Fruit fly (Drosophila melanogaster) whole organism, wandering third instar larva: ENCODE results near the gene CG14839.

Experiments
- Abd-B ChIP-seq: fragments of >200 bp; optimal IDR thresholded peaks from 2 replicates; lab custom pipeline; 2017; ENCODE audit warnings: missing biosample characterization, missing genetic modification characterization
- CG32264 ChIP-seq: fragments of 200-800 bp; sonication (Bioruptor generic); optimal IDR thresholded peaks from 2 replicates; lab custom pipeline; 2016; ENCODE audit warnings: missing biosample characterization, missing genetic modification characterization
- CG9705 ChIP-seq: fragments of 200-800 bp; sonication (Bioruptor generic); optimal IDR thresholded peaks from 2 replicates; lab custom pipeline; 2018; ENCODE audit warnings: missing biosample characterization, mild to moderate bottlenecking, missing genetic modification characterization
- CrebA ChIP-seq: fragments of 200-800 bp; sonication (Bioruptor generic); optimal IDR thresholded peaks from 2 replicates; lab custom pipeline; 2016; ENCODE audit warnings: missing biosample characterization, mild to moderate bottlenecking, missing genetic modification characterization, borderline replicate concordance
- Dif ChIP-seq: fragments of 200-275, 200-300 bp; sonication (Bioruptor generic); optimal IDR thresholded peaks from 2 replicates; lab custom pipeline; 2018; ENCODE audit warnings: missing biosample characterization, missing genetic modification characterization; ENCODE audit not compliant: partially characterized antibody
- HLH106 ChIP-seq: fragments of 200-800 bp; optimal IDR thresholded peaks from 3 replicates; lab custom pipeline; 2019; ENCODE audit warnings: missing biosample characterization, mild to moderate bottlenecking, missing genetic modification characterization, moderate library complexity
- Hnf4 ChIP-seq: fragments of 200-800 bp; sonication (Bioruptor generic); optimal IDR thresholded peaks from 2 replicates; lab custom pipeline; 2016; ENCODE audit warnings: missing biosample characterization, mild to moderate bottlenecking, missing genetic modification characterization
- Hr78 ChIP-seq: fragments of >200 bp; optimal IDR thresholded peaks from 2 replicates; lab custom pipeline; 2017; ENCODE audit warnings: missing biosample characterization, missing genetic modification characterization
- Hr83 ChIP-seq: fragments of 200-300 bp; sonication (Bioruptor generic); optimal IDR thresholded peaks from 2 replicates; lab custom pipeline; 2016; ENCODE audit warnings: missing biosample characterization, mild to moderate bottlenecking, missing genetic modification characterization, moderate library complexity; ENCODE audit not compliant: poor library complexity, severe bottlenecking
- Jra ChIP-seq: sonication (Bioruptor generic); optimal IDR thresholded peaks from 2 replicates; lab custom pipeline; 2016; ENCODE audit warnings: missing biosample characterization, missing genetic modification characterization
- Mio ChIP-seq: sonication (Bioruptor generic); optimal IDR thresholded peaks from 2 replicates; lab custom pipeline; 2016; ENCODE audit warnings: missing biosample characterization, missing genetic modification characterization
- Myc ChIP-seq: fragments of >200 bp; optimal IDR thresholded peaks from 2 replicates; lab custom pipeline; 2017
- N ChIP-seq: fragments of >200 bp; optimal IDR thresholded peaks from 2 replicates; lab custom pipeline; 2018; ENCODE audit warnings: missing biosample characterization, missing external identifiers, missing genetic modification characterization
- OdsH ChIP-seq: fragments of 200-800 bp; sonication (Bioruptor generic); optimal IDR thresholded peaks from 2 replicates; lab custom pipeline; 2016; ENCODE audit warnings: missing biosample characterization, mild to moderate bottlenecking, missing genetic modification characterization
- Rel ChIP-seq, 2 experiments: fragments of 200-800 bp; sonication (Bioruptor generic) in 1 of 2; optimal IDR thresholded peaks; 2 replicates in 1 of 2; 3 replicates in 1 of 2; lab custom pipeline; 2016 to 2019; ENCODE audit warnings: mild to moderate bottlenecking in 2 of 2, missing biosample characterization in 2 of 2, missing genetic modification characterization in 2 of 2, moderate library complexity in 1 of 2
- Sp1 ChIP-seq: fragments of 200-800 bp; sonication (Bioruptor generic); optimal IDR thresholded peaks from 3 replicates; lab custom pipeline; 2019; ENCODE audit warnings: missing biosample characterization, mild to moderate bottlenecking, missing genetic modification characterization, moderate library complexity
- Vsx2 ChIP-seq: fragments of 200-300, 225-300 bp; sonication (Bioruptor generic); optimal IDR thresholded peaks from 2 replicates; lab custom pipeline; 2018; ENCODE audit warnings: missing biosample characterization, missing genetic modification characterization; ENCODE audit not compliant: partially characterized antibody
- br ChIP-seq: fragments of 200-800 bp; sonication (Bioruptor generic); optimal IDR thresholded peaks from 2 replicates; lab custom pipeline; 2016; ENCODE audit warnings: missing biosample characterization, missing genetic modification characterization
- brk ChIP-seq: fragments of 200-800 bp; sonication (Bioruptor generic); optimal IDR thresholded peaks from 2 replicates; lab custom pipeline; 2016; ENCODE audit warnings: missing biosample characterization, mild to moderate bottlenecking, missing genetic modification characterization
- dl ChIP-seq, 2 experiments: fragments of 175-275, 200-275 bp in 1 of 2; fragments of 200-275 bp in 1 of 2; sonication (Bioruptor generic); optimal IDR thresholded peaks; lab custom pipeline; 2018; ENCODE audit warnings: mild to moderate bottlenecking in 2 of 2, missing biosample characterization in 2 of 2, missing genetic modification characterization in 2 of 2, moderate library complexity in 2 of 2; ENCODE audit not compliant: partially characterized antibody in 2 of 2, insufficient read depth in 1 of 2
- dmrt93B ChIP-seq: fragments of 200-800 bp; sonication (Bioruptor generic); optimal IDR thresholded peaks from 2 replicates; lab custom pipeline; 2018; ENCODE audit warnings: missing biosample characterization, mild to moderate bottlenecking, missing genetic modification characterization
- ey ChIP-seq: fragments of 200-800 bp; sonication (Bioruptor generic); optimal IDR thresholded peaks from 2 replicates; lab custom pipeline; 2016; ENCODE audit warnings: missing biosample characterization, missing genetic modification characterization
- foxo ChIP-seq, 2 experiments: fragments of 200-800 bp; sonication (Bioruptor generic); optimal IDR thresholded peaks; 2 replicates in 1 of 2; 3 replicates in 1 of 2; lab custom pipeline; 2016 to 2017; ENCODE audit warnings: missing biosample characterization in 2 of 2, missing genetic modification characterization in 2 of 2
- fru ChIP-seq: fragments of 200-800 bp; sonication (Bioruptor generic); optimal IDR thresholded peaks from 3 replicates; lab custom pipeline; 2016; ENCODE audit warnings: missing biosample characterization, mild to moderate bottlenecking, missing genetic modification characterization
- h ChIP-seq: fragments of 200-800 bp; sonication (Bioruptor generic); optimal IDR thresholded peaks from 3 replicates; lab custom pipeline; 2016; ENCODE audit warnings: missing biosample characterization, mild to moderate bottlenecking, missing genetic modification characterization
- jim ChIP-seq: fragments of 175-275, 200-325 bp; sonication (Bioruptor generic); optimal IDR thresholded peaks from 2 replicates; lab custom pipeline; 2016; ENCODE audit warnings: missing biosample characterization, mild to moderate bottlenecking, missing genetic modification characterization
- pan ChIP-seq: fragments of >200 bp; optimal IDR thresholded peaks from 2 replicates; lab custom pipeline; 2017
- psq ChIP-seq: fragments of 200-800 bp; sonication (Bioruptor generic); optimal IDR thresholded peaks from 3 replicates; lab custom pipeline; 2017; ENCODE audit warnings: missing biosample characterization, mild to moderate bottlenecking, missing genetic modification characterization, moderate library complexity
- rgr ChIP-seq: fragments of 200-800 bp; sonication (Bioruptor generic); optimal IDR thresholded peaks from 3 replicates; lab custom pipeline; 2016; ENCODE audit warnings: missing biosample characterization, mild to moderate bottlenecking, missing genetic modification characterization
- sage ChIP-seq: fragments of 200-800 bp; sonication (Bioruptor generic); optimal IDR thresholded peaks from 2 replicates; lab custom pipeline; 2016; ENCODE audit warnings: missing biosample characterization, mild to moderate bottlenecking, missing genetic modification characterization
- sv ChIP-seq: fragments of 200-800 bp; sonication (Bioruptor generic); optimal IDR thresholded peaks from 3 replicates; lab custom pipeline; 2016; ENCODE audit warnings: missing biosample characterization, missing genetic modification characterization
- tai ChIP-seq: sonication (Bioruptor generic); optimal IDR thresholded peaks from 2 replicates; lab custom pipeline; 2016; ENCODE audit warnings: missing biosample characterization, missing genetic modification characterization
- usp ChIP-seq: fragments of >200 bp; optimal IDR thresholded peaks from 2 replicates; lab custom pipeline; 2017; ENCODE audit warnings: missing biosample characterization, missing genetic modification characterization
- woc ChIP-seq: sonication (Bioruptor generic); optimal IDR thresholded peaks from 2 replicates; lab custom pipeline; 2016; ENCODE audit warnings: missing biosample characterization, mild to moderate bottlenecking, missing genetic modification characterization

Gene CG14839

DNA sequence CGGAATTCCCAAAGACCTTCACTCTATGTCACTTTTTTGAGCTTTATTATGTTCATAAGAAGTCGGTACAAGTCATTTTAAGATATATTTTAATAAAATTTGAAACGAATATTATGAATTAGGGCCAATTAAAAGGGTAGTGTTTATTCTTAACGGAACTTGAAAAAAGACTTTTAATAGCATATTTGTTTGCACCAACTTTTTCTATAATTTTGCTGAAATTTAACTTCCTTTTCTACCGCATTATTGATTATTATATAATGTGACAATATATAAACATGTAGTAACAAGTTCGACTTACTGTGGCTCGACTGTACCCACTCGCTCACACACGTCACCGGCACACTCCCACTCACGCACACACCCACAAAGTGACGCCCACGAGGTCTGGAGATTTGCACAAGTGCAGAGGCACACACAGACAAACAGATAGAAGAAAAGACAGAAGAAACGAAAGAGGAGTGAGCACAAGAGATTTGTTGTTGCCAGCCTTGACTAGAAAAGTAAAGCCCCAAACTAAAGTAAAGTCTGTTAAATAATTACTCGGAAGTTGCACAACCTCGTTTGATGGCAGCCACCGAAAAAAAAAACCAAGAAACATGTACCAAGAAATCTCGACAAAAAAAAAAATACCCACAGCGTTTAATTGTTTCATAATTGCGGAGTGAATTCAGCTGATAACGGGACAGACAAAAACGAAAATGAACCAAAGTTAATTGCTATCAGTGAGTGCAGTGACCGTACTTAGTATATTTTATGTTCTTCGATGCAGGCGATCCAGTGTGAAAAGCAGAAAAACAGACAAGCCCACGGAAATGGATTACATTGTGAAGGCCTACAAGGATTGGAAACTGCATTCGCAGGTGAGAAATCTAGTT lies 28.0 kb downstream of the CG14839 start:
- TF ChIP-seq ey (GFP tag; lab: Kevin White, UChicago) (peak; percentile 27), Hr78 (GFP tag; lab: Kevin White, UChicago) (no peak), dmrt93B (peak; percentile 29), Hnf4 (no peak), dl (GFP tag; optimal IDR thresholded peaks at IDR 0.05; lab: Kevin White, UChicago; ENCODE audit: insufficient read depth in 1 of 2, partially characterized antibody in 2 of 2) (no peak), fru (peak; percentile 54), psq (GFP tag; lab: Kevin White, UChicago) (peak; percentile 36), Rel (GFP tag; optimal IDR thresholded peaks at IDR 0.05; lab: Kevin White, UChicago) (no peak), Rel (tag; optimal IDR thresholded peaks at IDR 0.05; lab: Kevin White, UChicago) (peak; percentile 84), br (GFP tag; lab: Kevin White, UChicago) (peak; percentile 21), HLH106 (tag; lab: Kevin White, UChicago) (peak; percentile 46), Sp1 (peak; percentile 30), foxo (GFP tag; optimal IDR thresholded peaks at IDR 0.05; lab: Kevin White, UChicago) (peak in 1 of 2 experiments; percentile 57), Hr83 (GFP tag; lab: Kevin White, UChicago) (peak; percentile 11), Jra (GFP tag; lab: Kevin White, UChicago) (no peak), woc (GFP tag; lab: Kevin White, UChicago) (peak; percentile 38), CG9705 (no peak), OdsH (peak; percentile 57), rgr (GFP tag; lab: Kevin White, UChicago) (peak; percentile 22), Abd-B (GFP tag; lab: Kevin White, UChicago) (no peak), h (GFP tag; lab: Kevin White, UChicago) (peak; percentile 69)

- no peak for TF ChIP-seq sv
- TF ChIP-seq Vsx2 (GFP tag; lab: Kevin White, UChicago): no peak
- TF ChIP-seq Myc (lab: Kevin White, UChicago): no peak
- no peak for TF ChIP-seq Dif
- peak; percentile 82 for TF ChIP-seq ey (GFP tag; lab: Kevin White, UChicago)
- no peak for TF ChIP-seq Hr83 (GFP tag; lab: Kevin White, UChicago)
- TF ChIP-seq N: no peak
- TF ChIP-seq woc (GFP tag; lab: Kevin White, UChicago): peak; percentile 84
- TF ChIP-seq dmrt93B: peak; percentile 74
- no peak for TF ChIP-seq Mio (GFP tag; lab: Kevin White, UChicago)
- no peak for TF ChIP-seq jim (GFP tag; lab: Kevin White, UChicago)
- TF ChIP-seq brk (GFP tag; lab: Kevin White, UChicago): peak; percentile 43
- peak; percentile 67 for TF ChIP-seq CG9705
- TF ChIP-seq HLH106 (tag; lab: Kevin White, UChicago): peak; percentile 87
- peak; percentile 31 for TF ChIP-seq CrebA (GFP tag; lab: Kevin White, UChicago)
- TF ChIP-seq Sp1: peak; percentile 91
- TF ChIP-seq OdsH: peak; percentile 90
- peak; percentile 83 for TF ChIP-seq h (GFP tag; lab: Kevin White, UChicago)
- no peak for TF ChIP-seq usp (GFP tag; lab: Kevin White, UChicago)
- TF ChIP-seq rgr (GFP tag; lab: Kevin White, UChicago): peak; percentile 87
- peak; percentile 29 for TF ChIP-seq Jra (GFP tag; lab: Kevin White, UChicago)
- TF ChIP-seq foxo (GFP tag; optimal IDR thresholded peaks at IDR 0.05; lab: Kevin White, UChicago): peak in 1 of 2 experiments; percentile 83
- TF ChIP-seq dl (GFP tag; optimal IDR thresholded peaks at IDR 0.05; lab: Kevin White, UChicago; ENCODE audit: insufficient read depth in 1 of 2, partially characterized antibody in 2 of 2): no peak
- TF ChIP-seq psq (GFP tag; lab: Kevin White, UChicago): peak; percentile 84
- no peak for TF ChIP-seq pan (lab: Kevin White, UChicago)
- no peak for TF ChIP-seq sage (GFP tag; lab: Kevin White, UChicago)
- TF ChIP-seq tai: peak; percentile 6
- peak; percentile 87 for TF ChIP-seq fru
- TF ChIP-seq Hnf4: peak; percentile 62
- TF ChIP-seq CG32264 (GFP tag; lab: Kevin White, UChicago): no peak
- peak; percentile 78 for TF ChIP-seq br (GFP tag; lab: Kevin White, UChicago)
- TF ChIP-seq Rel (GFP tag; optimal IDR thresholded peaks at IDR 0.05; lab: Kevin White, UChicago): no peak
- peak; percentile 65 for TF ChIP-seq Rel (tag; optimal IDR thresholded peaks at IDR 0.05; lab: Kevin White, UChicago)
These were observed 29.2 kb downstream of the CG14839 start for dm6 chr3R:14291431-14291830.
